Worm (Caenorhabditis elegans): ENCODE data around the gene C54C6.4.

DNA sequence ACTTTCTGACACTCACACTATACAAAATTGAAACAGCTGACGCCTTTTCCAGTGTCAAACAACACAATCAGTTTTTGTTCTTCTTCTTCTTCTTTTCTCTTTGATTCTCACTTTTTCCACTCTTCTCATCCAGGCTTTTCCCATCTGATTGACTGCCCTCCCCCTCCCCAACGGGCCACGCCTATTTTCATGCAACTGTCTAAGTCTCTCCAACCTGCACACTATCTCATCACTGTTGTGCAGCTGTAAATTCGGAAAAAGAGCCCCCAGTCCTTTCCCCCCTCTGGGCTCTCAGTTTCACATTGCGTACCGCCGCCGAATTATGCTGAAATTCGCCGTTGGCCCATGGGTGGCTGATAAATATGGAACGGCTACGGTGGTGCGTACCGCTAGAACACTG lies 47.8 kb downstream of the C54C6.4 start:
- TF ChIP-seq him-1 (tag; optimal IDR thresholded peaks at IDR 0.05) (no peak), W03F9.2 (tag; optimal IDR thresholded peaks at IDR 0.05) (no peak)
